Worm (Caenorhabditis elegans): ENCODE data around the gene M116.5.

DNA sequence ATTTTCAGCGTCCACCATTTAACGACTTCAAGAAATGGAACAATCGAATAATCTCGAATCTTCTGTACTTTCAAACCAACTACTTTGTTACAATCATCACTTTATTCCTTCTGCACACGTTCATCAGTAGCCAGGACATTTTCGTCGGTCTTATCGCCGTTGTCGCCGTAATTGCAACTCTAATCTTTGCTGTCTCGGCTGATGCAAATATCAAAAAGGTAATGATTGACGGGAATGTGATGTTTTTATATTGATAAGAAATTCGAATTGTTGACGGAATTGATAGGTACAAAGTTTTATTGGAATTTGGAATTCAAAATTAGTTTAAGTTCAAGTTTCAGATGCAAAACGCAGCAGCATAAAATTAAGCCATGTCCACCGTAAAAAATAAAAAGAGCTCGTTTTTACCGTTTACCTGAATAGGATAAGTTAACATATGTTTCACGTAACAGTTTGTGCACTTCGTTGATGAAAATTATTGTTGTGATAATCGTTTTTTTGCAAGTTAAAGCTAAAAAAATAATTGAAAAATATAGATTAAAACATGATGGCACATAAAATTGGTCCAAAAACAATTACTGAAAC is 40.5 kb downstream of the M116.5 start:
- no peak for TF ChIP-seq ceh-13 (GFP tag; optimal IDR thresholded peaks at IDR 0.05)
- no peak for TF ChIP-seq hmbx-1 (tag; optimal IDR thresholded peaks at IDR 0.05)
- TF ChIP-seq ama-1 (optimal IDR thresholded peaks at IDR 0.05): no peak
- no peak for TF ChIP-seq ceh-36 (tag; optimal IDR thresholded peaks at IDR 0.05)
- TF ChIP-seq sea-1 (GFP tag; conservative IDR thresholded peaks at IDR 0.05): no peak
- no peak for TF ChIP-seq hmg-4 (GFP tag; optimal IDR thresholded peaks at IDR 0.05)
- no peak for TF ChIP-seq tbx-11 (GFP tag; IDR thresholded peaks at IDR 0.05)
- no peak for TF ChIP-seq F13C5.2 (tag; optimal IDR thresholded peaks at IDR 0.05)
- no peak for TF ChIP-seq tra-4 (tag; optimal IDR thresholded peaks at IDR 0.05)
- no peak for TF ChIP-seq hnd-1 (tag; optimal IDR thresholded peaks at IDR 0.05)
- TF ChIP-seq aly-1 (tag; optimal IDR thresholded peaks at IDR 0.05): no peak
